Worm (Caenorhabditis elegans) whole organism, midembryonic: ENCODE data around the gene C18A11.3.

ENCODE experiments used
- T22C8.4 ChIP-seq: fragments of 200-800 bp; sonication (Bioruptor generic); IDR thresholded peaks from 2 replicates; pipeline ENCODE4 v1.3.6; 2022; ENCODE audit warnings: missing genetic modification characterization, missing compliant biosample characterization
- cog-1 ChIP-seq: sonication (generic microtip); optimal IDR thresholded peaks from 2 replicates; lab custom pipeline; 2016; ENCODE audit warnings: missing genetic modification characterization, missing compliant biosample characterization
- flt-1 ChIP-seq: fragments of 200-800 bp; sonication (Bioruptor generic); IDR thresholded peaks from 2 replicates; pipeline ENCODE4 v1.3.6; 2022; ENCODE audit warnings: missing genetic modification characterization, missing compliant biosample characterization
- klf-2 ChIP-seq: fragments of 200-800 bp; sonication (Bioruptor generic); conservative IDR thresholded peaks from 2 replicates; pipeline ENCODE4 v1.3.6; 2022; ENCODE audit warnings: missing genetic modification reagents, missing genetic modification characterization, missing compliant biosample characterization
- med-1 ChIP-seq: sonication (generic microtip); optimal IDR thresholded peaks from 2 replicates; lab custom pipeline; 2017; ENCODE audit warnings: missing genetic modification characterization, mild to moderate bottlenecking, missing compliant biosample characterization, antibody characterized with exemption, missing genetic modification reagents; ENCODE audit not compliant: insufficient read depth
- ref-1 ChIP-seq: fragments of 200-800 bp; sonication (Bioruptor generic); conservative IDR thresholded peaks from 2 replicates; pipeline ENCODE4 v1.3.6; 2022; ENCODE audit warnings: missing genetic modification reagents, missing genetic modification characterization, missing compliant biosample characterization
- tab-1 ChIP-seq: fragments of 200-800 bp; sonication (Bioruptor generic); IDR thresholded peaks from 2 replicates; pipeline ENCODE4 v1.3.6; 2022; ENCODE audit warnings: missing genetic modification characterization, missing compliant biosample characterization
- ztf-23 ChIP-seq: fragments of 200-800 bp; sonication (Bioruptor generic); IDR thresholded peaks from 2 replicates; pipeline ENCODE4 v1.3.6; 2022; ENCODE audit warnings: missing genetic modification reagents, missing genetic modification characterization, missing compliant biosample characterization
- ztf-29 ChIP-seq: fragments of 200-800 bp; sonication (Bioruptor generic); IDR thresholded peaks from 2 replicates; pipeline ENCODE4 v1.3.6; 2022; ENCODE audit warnings: missing genetic modification reagents, missing genetic modification characterization, missing compliant biosample characterization

Gene C18A11.3

DNA sequence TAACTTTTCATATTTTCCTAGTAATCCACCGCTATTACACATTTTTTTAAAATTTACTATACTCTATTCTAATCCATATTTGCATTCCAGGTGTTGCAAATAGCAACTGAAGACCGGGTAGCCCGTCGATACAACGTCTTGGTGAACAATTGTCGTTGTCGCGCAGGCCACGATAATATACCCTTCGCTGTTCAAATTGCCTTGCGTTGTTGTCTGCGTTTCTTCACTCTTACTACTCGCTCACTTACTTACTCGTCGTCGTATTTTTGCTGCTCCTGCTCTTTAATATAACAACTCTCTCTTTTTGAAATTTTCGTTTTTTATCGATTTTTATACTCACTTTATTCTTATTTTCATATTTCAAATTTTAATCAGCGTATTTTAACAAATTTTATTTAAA lies 43.0 kb downstream of the C18A11.3 start, which contains the start of gene K07E3.2:
TSS of gene K07E3.2 (plus strand) at position 400 of the 400 bp plus-strand sequence.
- TF ChIP-seq ref-1 (no peak), T22C8.4 (GFP tag; lab: Robert Waterston, UW) (no peak), tab-1 (GFP tag; lab: Robert Waterston, UW) (no peak), ztf-29 (GFP tag; lab: Robert Waterston, UW) (no peak), ztf-23 (GFP tag; lab: Robert Waterston, UW) (no peak), flt-1 (no peak)

DNA sequence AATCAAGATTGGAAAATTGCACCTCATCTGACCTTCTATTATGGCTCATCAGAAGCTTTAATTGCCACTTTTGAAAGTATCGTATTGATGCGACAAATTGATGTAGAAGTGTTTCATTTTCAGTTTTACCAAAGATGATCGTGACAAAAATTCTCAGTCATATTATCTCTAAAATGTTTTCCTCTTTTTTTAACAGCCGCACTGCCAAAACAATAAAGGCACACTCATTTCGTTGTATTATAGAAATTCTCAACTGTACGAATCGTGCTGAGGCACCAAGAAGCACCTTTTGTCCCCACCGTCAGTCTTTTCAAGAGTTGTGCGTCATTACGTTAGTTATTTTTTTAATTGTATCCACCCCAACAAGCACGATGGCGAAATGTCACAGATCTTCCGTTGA lies 47.0 kb downstream of the C18A11.3 start, which contains the start of gene K07E3.9:
TSS of gene K07E3.9 (plus strand) at position 301 of the 400 bp plus-strand sequence.
- TF ChIP-seq klf-2 (GFP tag; lab: Robert Waterston, UW): no peak
- TF ChIP-seq med-1 (GFP tag; lab: Kevin White, UChicago): no peak
- TF ChIP-seq cog-1 (tag; lab: Kevin White, UChicago): no peak
- no peak for TF ChIP-seq tab-1 (GFP tag; lab: Robert Waterston, UW)
- no peak for TF ChIP-seq flt-1
- TF ChIP-seq T22C8.4 (GFP tag; lab: Robert Waterston, UW): no peak
- no peak for TF ChIP-seq ztf-23 (GFP tag; lab: Robert Waterston, UW)
- TF ChIP-seq ref-1: no peak
- no peak for TF ChIP-seq ztf-29 (GFP tag; lab: Robert Waterston, UW)

DNA sequence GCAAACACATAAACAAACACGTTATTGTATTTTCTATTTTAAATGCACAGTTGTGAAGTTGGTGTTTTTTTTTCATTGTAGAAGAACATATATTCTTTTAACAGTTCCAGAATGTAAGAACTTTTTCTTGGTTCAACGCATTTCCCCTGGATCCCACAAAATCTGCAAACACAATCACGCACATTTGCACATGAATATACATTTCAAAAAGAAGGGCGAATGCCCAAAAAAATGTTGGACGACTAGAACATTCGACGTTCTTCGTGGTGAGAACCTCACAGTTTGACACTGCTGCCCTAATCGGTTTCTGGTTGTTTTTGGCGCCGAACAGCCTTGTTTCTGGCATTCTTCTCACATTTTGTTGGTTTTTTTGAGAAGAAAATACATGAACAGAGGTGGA lies 48.6 kb downstream of the C18A11.3 start:
- TF ChIP-seq T22C8.4 (GFP tag; lab: Robert Waterston, UW) (no peak), ztf-23 (GFP tag; lab: Robert Waterston, UW) (no peak)

DNA sequence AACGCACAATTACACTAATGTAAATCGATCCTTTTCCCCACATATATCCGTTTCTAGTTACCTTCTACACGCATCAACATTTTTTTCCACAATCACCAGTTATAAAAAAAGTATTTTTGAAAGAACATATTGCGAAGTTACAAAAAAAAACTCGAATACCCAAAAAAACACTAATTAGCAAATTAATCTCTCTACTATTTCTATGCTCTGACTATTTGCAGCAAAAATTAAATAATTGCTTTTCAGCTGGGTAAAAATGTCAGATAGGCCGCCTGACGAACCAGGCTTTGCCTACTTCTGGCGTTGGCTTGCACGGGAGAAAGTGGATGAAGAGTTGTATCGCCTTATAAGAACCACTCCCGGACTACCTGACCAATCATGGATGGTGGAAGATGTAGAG lies 49.3 kb downstream of the C18A11.3 start, which contains the start of gene K07E3.1:
TSS of gene K07E3.1 (plus strand) at position 247 of the 400 bp plus-strand sequence.
- TF ChIP-seq cog-1 (tag; lab: Kevin White, UChicago) (no peak), ref-1 (no peak), ztf-29 (GFP tag; lab: Robert Waterston, UW) (no peak), flt-1 (no peak), tab-1 (GFP tag; lab: Robert Waterston, UW) (no peak), ztf-23 (GFP tag; lab: Robert Waterston, UW) (no peak), med-1 (GFP tag; lab: Kevin White, UChicago) (no peak), T22C8.4 (GFP tag; lab: Robert Waterston, UW) (no peak), klf-2 (GFP tag; lab: Robert Waterston, UW) (no peak)
